Worm (Caenorhabditis elegans) whole organism, L3 larva: ENCODE data around the gene lig-1.
A peak's percentile ranks its signal among the peaks of the same experiment; 100 is the strongest.

Experiments
- ama-1 ChIP-seq: fragments of 150-350 bp; optimal IDR thresholded peaks from 2 replicates; lab custom pipeline; 2018
- ceh-82 ChIP-seq: fragments of 150-350 bp; optimal IDR thresholded peaks from 2 replicates; lab custom pipeline; 2014; ENCODE audit warnings: missing biosample characterization, missing genetic modification characterization
- mdl-1 ChIP-seq: fragments of 150-350 bp; optimal IDR thresholded peaks from 2 replicates; lab custom pipeline; 2014; ENCODE audit warnings: missing biosample characterization, missing genetic modification characterization
- nhr-237 ChIP-seq: fragments of 150-350 bp; optimal IDR thresholded peaks from 2 replicates; lab custom pipeline; 2014; ENCODE audit warnings: missing biosample characterization, missing genetic modification characterization
- nhr-28 ChIP-seq: fragments of 150-350 bp; optimal IDR thresholded peaks from 2 replicates; lab custom pipeline; 2014; ENCODE audit warnings: missing biosample characterization, missing genetic modification characterization
- nhr-77 ChIP-seq: fragments of 150-350 bp; optimal IDR thresholded peaks from 2 replicates; lab custom pipeline; 2014; ENCODE audit warnings: missing biosample characterization, missing genetic modification characterization
- pha-4 ChIP-seq: fragments of 150-350 bp; optimal IDR thresholded peaks from 2 replicates; lab custom pipeline; 2014; ENCODE audit warnings: missing biosample characterization, missing genetic modification reagents, missing genetic modification characterization
- pqm-1 ChIP-seq: fragments of 150-350 bp; optimal IDR thresholded peaks from 2 replicates; lab custom pipeline; 2017; ENCODE audit warnings: missing biosample characterization, missing genetic modification characterization, inconsistent platforms
- unc-39 ChIP-seq: sonication (generic microtip); optimal IDR thresholded peaks from 4 replicates; lab custom pipeline; 2017; ENCODE audit warnings: missing biosample characterization, missing genetic modification characterization
- ztf-11 ChIP-seq: fragments of 150-350 bp; optimal IDR thresholded peaks from 2 replicates; lab custom pipeline; 2014; ENCODE audit warnings: missing biosample characterization, missing genetic modification characterization

DNA sequence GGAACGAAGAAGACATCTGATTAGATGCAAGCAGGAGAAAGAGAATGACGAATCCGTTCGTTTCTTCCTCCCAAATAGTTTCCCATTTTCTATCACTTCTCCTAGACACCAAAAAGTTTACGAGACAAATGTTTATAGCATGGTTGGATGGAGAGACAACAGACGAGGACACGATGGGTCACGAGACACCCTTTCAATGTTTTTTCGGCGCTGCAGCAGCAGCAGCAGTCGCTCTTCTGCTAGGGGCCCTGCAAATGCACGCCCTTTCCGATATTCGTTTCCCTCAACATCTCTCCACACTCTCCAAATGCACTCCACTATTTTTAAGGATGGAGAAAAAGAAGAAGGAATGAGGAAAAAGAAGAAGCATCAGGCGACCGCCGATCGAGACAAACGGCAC, 44.4 kb downstream of the lig-1 start:
- TF ChIP-seq unc-39 = no peak
- peak; percentile 71 for TF ChIP-seq mdl-1 (tag; lab: Kevin White, UChicago)
- no peak for TF ChIP-seq nhr-77 (tag; lab: Kevin White, UChicago)
- no peak for TF ChIP-seq nhr-237 (tag; lab: Kevin White, UChicago)
- TF ChIP-seq nhr-28 (tag; lab: Kevin White, UChicago) = no peak
- no peak for TF ChIP-seq pqm-1
- peak; percentile 52 for TF ChIP-seq ama-1
- TF ChIP-seq pha-4 (tag; lab: Kevin White, UChicago) = peak; percentile 59
- TF ChIP-seq ztf-11 (tag; lab: Kevin White, UChicago) = no peak
- no peak for TF ChIP-seq ceh-82 (tag; lab: Kevin White, UChicago)
